Worm (Caenorhabditis elegans) whole organism, L4 larva: ENCODE results near the gene C55C3.4.

Source experiments
- F10B5.3 ChIP-seq: sonication (generic microtip); optimal IDR thresholded peaks from 2 replicates; lab custom pipeline; 2016; ENCODE audit warnings: mild to moderate bottlenecking, missing genetic modification characterization, missing compliant biosample characterization
- F37D6.2 ChIP-seq: sonication (generic microtip); optimal IDR thresholded peaks from 2 replicates; lab custom pipeline; 2016; ENCODE audit warnings: mild to moderate bottlenecking, missing genetic modification characterization, missing compliant biosample characterization
- F49E8.2 ChIP-seq: sonication (generic microtip); optimal IDR thresholded peaks from 2 replicates; lab custom pipeline; 2016; ENCODE audit warnings: missing compliant biosample characterization, mild to moderate bottlenecking, missing genetic modification characterization, borderline replicate concordance
- aha-1 ChIP-seq: fragments of 150-350 bp; peaks from one replicate; lab custom pipeline; 2014; ENCODE audit warnings: missing biosample characterization, missing genetic modification characterization
- ama-1 ChIP-seq: fragments of 150-350 bp; optimal IDR thresholded peaks from 2 replicates; lab custom pipeline; 2014; ENCODE audit warnings: inconsistent platforms, mixed read lengths
- cey-2 ChIP-seq: sonication (generic microtip); optimal IDR thresholded peaks from 3 replicates; lab custom pipeline; 2017; ENCODE audit warnings: missing genetic modification characterization, mild to moderate bottlenecking, missing compliant biosample characterization, antibody characterized with exemption, borderline replicate concordance; ENCODE audit not compliant: insufficient read depth
- daf-12 ChIP-seq: fragments of 150-350 bp; optimal IDR thresholded peaks from 2 replicates; lab custom pipeline; 2014; ENCODE audit warnings: missing biosample characterization, missing genetic modification reagents, missing genetic modification characterization
- daf-16 ChIP-seq, 3 experiments: sonication (generic microtip); optimal IDR thresholded peaks; 2 replicates each; lab custom pipeline; 2016 to 2017; ENCODE audit warnings: missing genetic modification characterization in 3 of 3, missing genetic modification reagents in 3 of 3, mild to moderate bottlenecking in 2 of 3, missing compliant biosample characterization in 2 of 3, missing biosample characterization in 1 of 3, moderate library complexity in 1 of 3
- daf-19 ChIP-seq: fragments of 200-800 bp; sonication (Bioruptor generic); conservative IDR thresholded peaks from 2 replicates; pipeline ENCODE4 v1.3.6; 2022; ENCODE audit warnings: missing genetic modification characterization, missing compliant biosample characterization
- dmd-6 ChIP-seq: fragments of 200-800 bp; sonication (Bioruptor generic); IDR thresholded peaks from 2 replicates; pipeline ENCODE4 v1.3.6; 2022; ENCODE audit warnings: missing genetic modification reagents, missing genetic modification characterization, missing compliant biosample characterization
- dpl-1 ChIP-seq: fragments of 150-350 bp; optimal IDR thresholded peaks from 2 replicates; lab custom pipeline; 2014; ENCODE audit warnings: missing biosample characterization, missing genetic modification reagents, missing genetic modification characterization
- dve-1 ChIP-seq: sonication (generic microtip); optimal IDR thresholded peaks from 2 replicates; lab custom pipeline; 2017; ENCODE audit warnings: antibody characterized with exemption, mild to moderate bottlenecking, missing genetic modification characterization, missing compliant biosample characterization; ENCODE audit not compliant: insufficient read depth
- egl-27 ChIP-seq: sonication (generic microtip); optimal IDR thresholded peaks from 3 replicates; lab custom pipeline; 2017; ENCODE audit warnings: missing biosample characterization, missing genetic modification reagents, missing genetic modification characterization
- hif-1 ChIP-seq, 2 experiments: sonication (generic microtip); optimal IDR thresholded peaks; 2 replicates each; lab custom pipeline; 2016 to 2017; ENCODE audit warnings: missing compliant biosample characterization in 2 of 2, missing genetic modification characterization in 2 of 2, missing genetic modification reagents in 2 of 2, missing genotype in 2 of 2, mild to moderate bottlenecking in 1 of 2
- hlh-11 ChIP-seq: fragments of 200-800 bp; sonication (Bioruptor generic); optimal IDR thresholded peaks from 2 replicates; lab custom pipeline; 2018; ENCODE audit warnings: mild to moderate bottlenecking, missing genetic modification characterization, missing compliant biosample characterization
- hlh-30 ChIP-seq: sonication (generic microtip); optimal IDR thresholded peaks from 2 replicates; lab custom pipeline; 2017; ENCODE audit warnings: antibody characterized with exemption, mild to moderate bottlenecking, missing genetic modification characterization, missing compliant biosample characterization; ENCODE audit not compliant: insufficient read depth
- lin-1 ChIP-seq: fragments of 200-800 bp; sonication (Bioruptor generic); IDR thresholded peaks from 2 replicates; pipeline ENCODE4 v1.3.6; 2022; ENCODE audit warnings: missing genetic modification reagents, missing genetic modification characterization, missing compliant biosample characterization
- lin-13 ChIP-seq: fragments of 150-350 bp; optimal IDR thresholded peaks from 2 replicates; lab custom pipeline; 2014; ENCODE audit warnings: missing biosample characterization, missing genetic modification reagents, missing genetic modification characterization
- lin-15B ChIP-seq: fragments of 150-350 bp; sonication (generic microtip); optimal IDR thresholded peaks from 3 replicates; lab custom pipeline; 2014; ENCODE audit warnings: missing biosample characterization, missing genetic modification characterization
- madf-9 ChIP-seq: fragments of 200-800 bp; sonication (Bioruptor generic); conservative IDR thresholded peaks from 2 replicates; pipeline ENCODE4 v1.3.6; 2022; ENCODE audit warnings: missing genetic modification reagents, missing genetic modification characterization, missing compliant biosample characterization
- mdl-1 ChIP-seq, 2 experiments: fragments of 150-350 bp in 1 of 2; sonication (generic microtip) in 1 of 2; optimal IDR thresholded peaks; 2 replicates each; lab custom pipeline; 2014 to 2017; ENCODE audit warnings: missing biosample characterization in 2 of 2, missing genetic modification characterization in 2 of 2
- mdt-29 ChIP-seq: fragments of 200-800 bp; sonication (Bioruptor generic); IDR thresholded peaks from 2 replicates; pipeline ENCODE4 v1.3.6; 2022; ENCODE audit warnings: missing genetic modification reagents, missing genetic modification characterization, missing compliant biosample characterization
- mes-2 ChIP-seq: sonication (generic microtip); optimal IDR thresholded peaks from 2 replicates; lab custom pipeline; 2016; ENCODE audit warnings: missing genotype, mild to moderate bottlenecking, missing genetic modification characterization, missing compliant biosample characterization; ENCODE audit not compliant: poor library complexity, severe bottlenecking
- mxl-3 ChIP-seq: fragments of 200-800 bp; sonication (Bioruptor generic); optimal IDR thresholded peaks from 2 replicates; lab custom pipeline; 2018; ENCODE audit warnings: mild to moderate bottlenecking, missing genetic modification characterization, missing compliant biosample characterization
- nhr-237 ChIP-seq: sonication (generic microtip); optimal IDR thresholded peaks from 2 replicates; lab custom pipeline; 2017; ENCODE audit warnings: missing biosample characterization, missing genetic modification characterization
- nhr-28 ChIP-seq: fragments of 150-350 bp; optimal IDR thresholded peaks from 2 replicates; lab custom pipeline; 2014; ENCODE audit warnings: missing biosample characterization, missing genetic modification characterization
- nhr-48 ChIP-seq: sonication (generic microtip); optimal IDR thresholded peaks from 2 replicates; lab custom pipeline; 2016; ENCODE audit warnings: mild to moderate bottlenecking, missing genetic modification characterization, missing compliant biosample characterization
- pqm-1 ChIP-seq: sonication (generic microtip); optimal IDR thresholded peaks from 2 replicates; lab custom pipeline; 2017; ENCODE audit warnings: missing biosample characterization, missing genetic modification characterization
- sdz-12 ChIP-seq: fragments of 200-800 bp; sonication (Bioruptor generic); optimal IDR thresholded peaks from 2 replicates; lab custom pipeline; 2018; ENCODE audit warnings: mild to moderate bottlenecking, missing genetic modification characterization, missing compliant biosample characterization
- snpc-1.2 ChIP-seq: fragments of 200-800 bp; sonication (Bioruptor generic); IDR thresholded peaks from 2 replicates; pipeline ENCODE4 v1.3.6; 2022; ENCODE audit warnings: missing genetic modification reagents, missing genetic modification characterization, missing compliant biosample characterization
- unc-130 ChIP-seq: sonication (generic microtip); optimal IDR thresholded peaks from 2 replicates; lab custom pipeline; 2016; ENCODE audit warnings: missing genetic modification reagents, missing genetic modification characterization, missing compliant biosample characterization
- unc-62 ChIP-seq, 3 experiments: fragments of 150-350 bp in 1 of 3; sonication (generic microtip); optimal IDR thresholded peaks in 2 of 3; peaks in 1 of 3; 1 replicate in 1 of 3; 2 replicates in 2 of 3; lab custom pipeline; 2014 to 2017; ENCODE audit warnings: missing biosample characterization in 3 of 3, missing genetic modification characterization in 3 of 3, missing genetic modification reagents in 3 of 3, missing genotype in 1 of 3

The C55C3.4 gene

DNA sequence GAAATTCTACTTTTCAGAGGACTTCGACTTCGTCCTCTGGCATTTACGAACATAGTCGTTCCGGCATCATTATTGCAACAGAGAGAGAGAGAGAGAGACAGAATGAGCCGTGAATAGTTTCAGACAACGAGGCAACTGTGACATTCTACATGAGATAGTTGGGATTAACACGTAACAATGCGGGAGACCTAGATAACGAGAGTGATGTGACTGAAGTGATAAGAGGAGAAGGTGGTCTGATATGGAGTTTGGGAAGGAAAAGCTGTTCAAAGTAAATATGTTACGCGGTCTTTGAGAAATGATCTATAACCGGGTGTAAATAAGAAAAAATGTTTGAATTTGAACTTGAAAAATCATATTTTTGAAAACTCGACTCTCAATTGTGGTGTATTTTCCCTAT lies 18.5 kb downstream of the C55C3.4 start (continued):
- TF ChIP-seq F37D6.2 (no peak), lin-15B (tag; lab: Kevin White, UChicago) (no peak), F49E8.2 (tag; lab: Kevin White, UChicago) (no peak), unc-62 (GFP tag; optimal IDR thresholded peaks at IDR 0.05 in 1 of 2; lab: Kevin White, UChicago) (peak in 1 of 2 experiments; percentile 53), unc-62 (tag; optimal IDR thresholded peaks at IDR 0.05; lab: Kevin White, UChicago) (no peak), snpc-1.2 (GFP tag; lab: Robert Waterston, UW) (no peak), madf-9 (GFP tag; lab: Robert Waterston, UW) (no peak), dpl-1 (GFP tag; lab: Kevin White, UChicago) (no peak), egl-27 (tag; lab: Kevin White, UChicago) (no peak), F10B5.3 (tag; lab: Kevin White, UChicago) (no peak)

DNA sequence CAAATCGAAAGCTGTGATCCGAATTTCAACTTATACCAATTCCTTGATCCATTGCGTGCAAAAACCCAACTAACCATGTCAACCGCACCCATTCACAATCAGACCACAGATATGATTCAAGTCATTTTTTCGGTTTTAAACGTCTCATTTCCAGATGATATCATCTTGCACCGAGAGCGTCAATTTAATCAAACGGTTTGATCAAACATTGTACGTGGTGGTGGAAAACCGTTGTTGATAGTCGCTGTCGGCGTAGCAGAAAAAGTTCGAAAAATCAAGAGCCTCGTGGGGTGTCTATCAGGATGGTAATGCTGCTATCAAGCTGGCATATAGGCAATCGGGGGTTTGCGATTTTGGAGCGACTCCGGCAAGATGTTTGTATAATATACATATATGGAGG lies 19.0 kb downstream of the C55C3.4 start:
- TF ChIP-seq sdz-12 (GFP tag; lab: Kevin White, UChicago) (no peak), hlh-11 (peak; percentile 40), ama-1 (no peak), lin-13 (no peak), nhr-237 (tag; lab: Kevin White, UChicago) (no peak), nhr-48 (tag; lab: Kevin White, UChicago) (peak; percentile 65), mxl-3 (GFP tag; lab: Kevin White, UChicago) (peak; percentile 12), mes-2 (tag; lab: Kevin White, UChicago) (peak; percentile 17), aha-1 (tag; lab: Kevin White, UChicago) (peak; percentile 37), dve-1 (tag; lab: Kevin White, UChicago) (peak; percentile 23), unc-130 (GFP tag; lab: Kevin White, UChicago) (no peak), mdt-29 (GFP tag; lab: Robert Waterston, UW) (0 out of 2 replicates have a peak, but pooled peaks have one; percentile 17), cey-2 (tag; lab: Kevin White, UChicago) (no peak), daf-12 (tag; lab: Kevin White, UChicago) (no peak), daf-16 (GFP tag; optimal IDR thresholded peaks at IDR 0.05; lab: Kevin White, UChicago) (no peak), daf-16 (tag; optimal IDR thresholded peaks at IDR 0.05; lab: Kevin White, UChicago) (peak; percentile 48), pqm-1 (tag; lab: Kevin White, UChicago) (peak; percentile 54), daf-19 (GFP tag; lab: Robert Waterston, UW) (no peak), egl-27 (tag; lab: Kevin White, UChicago) (no peak), hif-1 (tag; optimal IDR thresholded peaks at IDR 0.05; lab: Kevin White, UChicago) (peak in 1 of 2 experiments; percentile 24), mdl-1 (tag; optimal IDR thresholded peaks at IDR 0.05; lab: Kevin White, UChicago) (peak in 1 of 2 experiments; percentile 6), dmd-6 (GFP tag; lab: Robert Waterston, UW) (peak; percentile 94), lin-1 (GFP tag; lab: Robert Waterston, UW) (peak; percentile 50)
- TF ChIP-seq, all 104 proteins: peak for 13

DNA sequence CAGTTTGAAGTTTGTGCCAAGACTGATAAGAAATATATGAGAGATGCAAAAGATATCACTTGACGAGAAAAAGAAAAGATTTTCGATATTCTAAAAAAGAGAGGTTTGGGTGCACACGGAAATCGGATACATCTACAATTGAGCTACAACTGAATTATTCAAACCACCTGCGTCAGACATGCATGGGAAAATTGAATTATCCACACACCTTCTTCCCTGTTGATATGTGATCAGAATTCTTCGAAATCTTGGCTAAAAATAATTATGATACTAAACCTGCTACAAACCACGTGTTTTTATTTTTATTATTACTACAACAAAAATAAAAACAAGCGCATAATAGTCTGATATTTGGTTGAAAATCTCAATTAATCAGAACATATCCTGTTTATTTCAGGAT lies 19.7 kb downstream of the C55C3.4 start:
- TF ChIP-seq dmd-6 (GFP tag; lab: Robert Waterston, UW), result peak; percentile 36; the same call in 1 of the 2 replicates
- TF ChIP-seq daf-16 (GFP tag; optimal IDR thresholded peaks at IDR 0.05; lab: Kevin White, UChicago), result no peak
- peak; percentile 31 for TF ChIP-seq daf-16 (tag; optimal IDR thresholded peaks at IDR 0.05; lab: Kevin White, UChicago)
- TF ChIP-seq sdz-12 (GFP tag; lab: Kevin White, UChicago), result no peak
- TF ChIP-seq hlh-11, result peak; percentile 15
- TF ChIP-seq unc-62 (GFP tag; optimal IDR thresholded peaks at IDR 0.05 in 1 of 2; lab: Kevin White, UChicago), result peak in 1 of 2 experiments; percentile 13
- no peak for TF ChIP-seq unc-62 (tag; optimal IDR thresholded peaks at IDR 0.05; lab: Kevin White, UChicago)
- TF ChIP-seq nhr-28 (tag; lab: Kevin White, UChicago), result peak; percentile 41
- TF ChIP-seq hlh-30, result no peak
